Worm (Caenorhabditis elegans): ENCODE measurements around the gene C25F9.8.

DNA sequence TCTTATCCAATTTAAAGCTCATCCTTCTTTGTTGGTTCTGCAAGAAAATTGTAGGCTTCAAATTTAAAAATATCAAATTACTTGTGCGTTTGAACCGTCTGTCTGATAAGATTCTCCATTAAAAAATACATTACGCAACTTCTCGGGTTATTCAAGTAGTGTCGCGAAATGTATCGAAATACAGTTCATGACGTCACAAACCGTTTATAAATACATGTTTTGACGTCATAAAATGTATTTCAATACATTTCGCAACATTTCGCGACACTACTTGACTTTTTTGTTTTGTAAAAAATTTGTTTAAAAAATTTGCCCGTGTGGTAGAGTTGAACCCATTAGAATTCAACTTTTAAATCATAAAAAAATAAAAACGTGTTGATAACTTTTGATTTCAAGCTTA lies 48.7 kb downstream of the C25F9.8 start:
- TF ChIP-seq hmbx-1 (tag; optimal IDR thresholded peaks at IDR 0.05) (no peak), hnd-1 (tag; optimal IDR thresholded peaks at IDR 0.05) (no peak), flt-1 (GFP tag; IDR thresholded peaks at IDR 0.05) (no peak)

All from whole organism, early embryonic.